Worm (Caenorhabditis elegans): Measurements from ENCODE around the gene drp-1.

drp-1 gene

DNA sequence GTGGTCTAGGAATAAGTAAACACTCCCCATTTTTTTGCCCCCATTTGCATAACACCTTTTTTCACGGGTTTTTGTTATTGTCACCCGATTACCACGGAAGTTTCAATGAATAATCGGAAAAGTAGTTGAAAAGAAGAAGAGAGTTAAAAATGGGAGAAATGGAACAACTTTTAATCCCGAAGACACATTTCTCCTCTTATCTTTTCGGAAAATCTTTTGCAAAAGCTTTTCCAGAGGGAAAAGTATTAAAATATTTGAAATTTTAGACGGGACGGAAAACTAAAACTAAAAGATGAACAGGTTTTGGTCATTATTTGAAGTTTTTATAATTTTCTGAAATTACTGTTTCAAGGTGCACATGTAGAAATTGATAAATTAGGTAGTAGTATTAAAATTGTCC lies 19.2 kb upstream of the drp-1 start:
- TF ChIP-seq nhr-237 (tag; optimal IDR thresholded peaks at IDR 0.05) (no peak), nhr-2 (tag; optimal IDR thresholded peaks at IDR 0.05) (no peak), ceh-43 (GFP tag; optimal IDR thresholded peaks at IDR 0.05) (no peak), cnd-1 (tag; optimal IDR thresholded peaks at IDR 0.05) (no peak), ceh-39 (tag; optimal IDR thresholded peaks at IDR 0.05) (no peak), ham-2 (GFP tag; optimal IDR thresholded peaks at IDR 0.05) (no peak), M03D4.4 (tag; optimal IDR thresholded peaks at IDR 0.05) (no peak), lsy-2 (tag; optimal IDR thresholded peaks at IDR 0.05) (no peak), sptf-1 (tag; optimal IDR thresholded peaks at IDR 0.05) (no peak), snpc-4 (tag; optimal IDR thresholded peaks at IDR 0.05) (no peak), hlh-1 (tag; optimal IDR thresholded peaks at IDR 0.05) (no peak), nhr-12 (tag; optimal IDR thresholded peaks at IDR 0.05) (no peak), bed-3 (GFP tag; optimal IDR thresholded peaks at IDR 0.05) (no peak), unc-39 (tag; optimal IDR thresholded peaks at IDR 0.05) (no peak), flh-1 (GFP tag; optimal IDR thresholded peaks at IDR 0.05) (no peak), mep-1 (tag; optimal IDR thresholded peaks at IDR 0.05) (no peak), ceh-83 (GFP tag; optimal IDR thresholded peaks at IDR 0.05) (no peak), pha-4 (tag; optimal IDR thresholded peaks at IDR 0.05) (no peak)

- TF ChIP-seq mep-1 (tag; optimal IDR thresholded peaks at IDR 0.05): no peak
- no peak for TF ChIP-seq lsy-2 (tag; optimal IDR thresholded peaks at IDR 0.05)
- no peak for TF ChIP-seq tbx-8 (GFP tag; optimal IDR thresholded peaks at IDR 0.05)
- no peak for TF ChIP-seq ces-1 (GFP tag; optimal IDR thresholded peaks at IDR 0.05)
- peak; percentile 59 for TF ChIP-seq hlh-1 (tag; optimal IDR thresholded peaks at IDR 0.05)
- no peak for TF ChIP-seq ceh-39 (tag; optimal IDR thresholded peaks at IDR 0.05)
- TF ChIP-seq unc-62 (GFP tag; optimal IDR thresholded peaks at IDR 0.05): peak; percentile 84
- TF ChIP-seq sem-2 (GFP tag; optimal IDR thresholded peaks at IDR 0.05): no peak
- no peak for TF ChIP-seq elt-3 (tag; optimal IDR thresholded peaks at IDR 0.05)
- no peak for TF ChIP-seq unc-39 (tag; optimal IDR thresholded peaks at IDR 0.05)
- no peak for TF ChIP-seq lin-32 (GFP tag; optimal IDR thresholded peaks at IDR 0.05)
- TF ChIP-seq nhr-76 (tag; optimal IDR thresholded peaks at IDR 0.05): no peak
- TF ChIP-seq mab-5 (tag; optimal IDR thresholded peaks at IDR 0.05): no peak
- no peak for TF ChIP-seq bed-3 (GFP tag; optimal IDR thresholded peaks at IDR 0.05)
- no peak for TF ChIP-seq cnd-1 (tag; optimal IDR thresholded peaks at IDR 0.05)
- peak; percentile 9 for TF ChIP-seq M03D4.4 (tag; optimal IDR thresholded peaks at IDR 0.05)
- no peak for TF ChIP-seq zip-8 (tag; optimal IDR thresholded peaks at IDR 0.05)
- no peak for TF ChIP-seq ztf-11 (tag; optimal IDR thresholded peaks at IDR 0.05)
- TF ChIP-seq nhr-12 (tag; optimal IDR thresholded peaks at IDR 0.05): no peak
- no peak for TF ChIP-seq ham-2 (GFP tag; optimal IDR thresholded peaks at IDR 0.05)
- no peak for TF ChIP-seq elt-1 (tag; optimal IDR thresholded peaks at IDR 0.05; ENCODE audit: borderline replicate concordance, insufficient read depth)
- no peak for TF ChIP-seq nhr-28 (tag; optimal IDR thresholded peaks at IDR 0.05)
- TF ChIP-seq mls-2 (tag; optimal IDR thresholded peaks at IDR 0.05): peak; percentile 36
- peak; percentile 45 for TF ChIP-seq unc-120 (tag; optimal IDR thresholded peaks at IDR 0.05; ENCODE audit: poor library complexity, severe bottlenecking)
- TF ChIP-seq lin-13 (tag; optimal IDR thresholded peaks at IDR 0.05): no peak
- no peak for TF ChIP-seq drap-1 (GFP tag; optimal IDR thresholded peaks at IDR 0.05)
- TF ChIP-seq pha-4 (tag; optimal IDR thresholded peaks at IDR 0.05): no peak
- no peak for TF ChIP-seq ceh-83 (GFP tag; optimal IDR thresholded peaks at IDR 0.05)
- no peak for TF ChIP-seq snpc-4 (tag; optimal IDR thresholded peaks at IDR 0.05)
- TF ChIP-seq flh-1 (GFP tag; optimal IDR thresholded peaks at IDR 0.05): no peak
- TF ChIP-seq ceh-43 (GFP tag; optimal IDR thresholded peaks at IDR 0.05): no peak
- no peak for TF ChIP-seq blmp-1 (tag; optimal IDR thresholded peaks at IDR 0.05)
- peak; percentile 57 for TF ChIP-seq nhr-2 (tag; optimal IDR thresholded peaks at IDR 0.05)
- TF ChIP-seq sptf-1 (tag; optimal IDR thresholded peaks at IDR 0.05): no peak
- TF ChIP-seq nhr-237 (tag; optimal IDR thresholded peaks at IDR 0.05): no peak
Observed at ce11 chrIV:5526711-5527383, 11.4 kb upstream of the drp-1 start.

DNA sequence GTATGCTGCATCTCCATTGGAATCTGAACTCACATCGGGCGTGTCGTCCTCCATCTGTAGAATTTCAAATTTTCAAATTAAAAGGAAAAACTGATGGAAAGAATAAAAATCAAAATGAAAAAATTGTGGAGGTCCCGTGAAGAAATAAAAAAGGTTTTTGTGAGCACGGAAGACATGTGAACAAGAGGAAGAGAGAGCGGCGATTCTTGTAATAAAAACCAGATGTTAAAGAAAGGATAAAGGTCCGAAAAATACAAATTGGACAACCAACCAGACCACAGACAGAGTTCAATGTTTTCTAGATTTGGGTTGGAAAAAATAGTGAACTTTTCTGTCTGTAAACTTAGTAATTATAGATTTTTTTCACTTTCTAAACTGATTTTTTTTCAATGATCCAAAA lies 10.0 kb upstream of the drp-1 start, which contains the start of gene unc-5:
Gene unc-5 (minus strand): TSS at position 54 of the 400 bp plus-strand sequence.
- TF ChIP-seq zip-8 (tag; optimal IDR thresholded peaks at IDR 0.05): no peak
- TF ChIP-seq ces-1 (GFP tag; optimal IDR thresholded peaks at IDR 0.05): no peak
- TF ChIP-seq nhr-237 (tag; optimal IDR thresholded peaks at IDR 0.05): no peak
- TF ChIP-seq sem-2 (GFP tag; optimal IDR thresholded peaks at IDR 0.05): no peak
- TF ChIP-seq bed-3 (GFP tag; optimal IDR thresholded peaks at IDR 0.05): no peak
- TF ChIP-seq lin-32 (GFP tag; optimal IDR thresholded peaks at IDR 0.05): no peak
- TF ChIP-seq unc-62 (GFP tag; optimal IDR thresholded peaks at IDR 0.05): no peak
- no peak for TF ChIP-seq ztf-11 (tag; optimal IDR thresholded peaks at IDR 0.05)
- no peak for TF ChIP-seq unc-120 (tag; optimal IDR thresholded peaks at IDR 0.05; ENCODE audit: poor library complexity, severe bottlenecking)
- no peak for TF ChIP-seq unc-39 (tag; optimal IDR thresholded peaks at IDR 0.05)
- TF ChIP-seq tbx-8 (GFP tag; optimal IDR thresholded peaks at IDR 0.05): no peak
- no peak for TF ChIP-seq snpc-4 (tag; optimal IDR thresholded peaks at IDR 0.05)
- no peak for TF ChIP-seq ham-2 (GFP tag; optimal IDR thresholded peaks at IDR 0.05)
- TF ChIP-seq ceh-83 (GFP tag; optimal IDR thresholded peaks at IDR 0.05): no peak
- no peak for TF ChIP-seq lin-13 (tag; optimal IDR thresholded peaks at IDR 0.05)
- TF ChIP-seq mab-5 (tag; optimal IDR thresholded peaks at IDR 0.05): no peak

All from whole organism, mixed stage, embryonic.